Fruit fly (Drosophila melanogaster) whole organism, prepupa: ENCODE measurements around the gene Hel89B.
A peak's percentile ranks its signal among the peaks of the same experiment; 100 is the strongest.

ENCODE experiments used
- Blimp-1 ChIP-seq: fragments of 200-800 bp; sonication (Bioruptor generic); optimal IDR thresholded peaks from 3 replicates; lab custom pipeline; 2017; ENCODE audit warnings: missing biosample characterization, missing genetic modification characterization, mild to moderate bottlenecking, moderate library complexity, missing genetic modification reagents
- CG15336 ChIP-seq: fragments of 200-800 bp; sonication (Bioruptor generic); IDR thresholded peaks from 2 replicates; pipeline ENCODE4 v1.3.6; 2022; ENCODE audit warnings: missing biosample characterization, missing genetic modification characterization
- CG31627 ChIP-seq: fragments of 200-800 bp; sonication (Bioruptor generic); optimal IDR thresholded peaks from 3 replicates; lab custom pipeline; 2016; ENCODE audit warnings: missing biosample characterization, missing genetic modification characterization
- CG6854 ChIP-seq: fragments of 200-800 bp; sonication (Bioruptor generic); optimal IDR thresholded peaks from 2 replicates; lab custom pipeline; 2017; ENCODE audit warnings: missing biosample characterization, mild to moderate bottlenecking, missing genetic modification characterization
- CG7368 ChIP-seq: fragments of 200-800 bp; sonication (Bioruptor generic); optimal IDR thresholded peaks from 3 replicates; lab custom pipeline; 2016; ENCODE audit warnings: missing biosample characterization, missing genetic modification characterization
- CG8119 ChIP-seq: fragments of 200-800 bp; sonication (Bioruptor generic); IDR thresholded peaks from 3 replicates; pipeline ENCODE4 v1.3.6; 2022; ENCODE audit warnings: missing biosample characterization, missing genetic modification characterization
- Hr39 ChIP-seq: fragments of 200-800 bp; sonication (Bioruptor generic); optimal IDR thresholded peaks from 2 replicates; lab custom pipeline; 2016; ENCODE audit warnings: missing biosample characterization, missing genetic modification characterization
- Hr4 ChIP-seq: fragments of 200-800 bp; sonication (Bioruptor generic); optimal IDR thresholded peaks from 3 replicates; lab custom pipeline; 2016; ENCODE audit warnings: missing biosample characterization, missing genetic modification characterization
- OdsH ChIP-seq: fragments of 200-800 bp; sonication (Bioruptor generic); optimal IDR thresholded peaks from 3 replicates; lab custom pipeline; 2016; ENCODE audit warnings: missing biosample characterization, missing genetic modification characterization
- Sox14 ChIP-seq: fragments of 200-800 bp; sonication (Bioruptor generic); optimal IDR thresholded peaks from 3 replicates; lab custom pipeline; 2016; ENCODE audit warnings: missing biosample characterization, missing genetic modification characterization
- achi ChIP-seq: fragments of 200-800 bp; sonication (Bioruptor generic); optimal IDR thresholded peaks from 3 replicates; lab custom pipeline; 2016; ENCODE audit warnings: missing biosample characterization, missing genetic modification characterization
- fkh ChIP-seq: fragments of 200-800 bp; sonication (Bioruptor generic); optimal IDR thresholded peaks from 3 replicates; lab custom pipeline; 2017; ENCODE audit warnings: missing biosample characterization, mild to moderate bottlenecking, missing genetic modification characterization, moderate library complexity
- lz ChIP-seq: fragments of 200-800 bp; sonication (Bioruptor generic); optimal IDR thresholded peaks from 3 replicates; lab custom pipeline; 2016; ENCODE audit warnings: missing biosample characterization, missing genetic modification characterization
- ss ChIP-seq, 2 experiments: fragments of 200-800 bp; sonication (Bioruptor generic); optimal IDR thresholded peaks; 2 replicates in 1 of 2; 3 replicates in 1 of 2; lab custom pipeline; 2017 to 2018; ENCODE audit warnings: mild to moderate bottlenecking in 2 of 2, missing biosample characterization in 2 of 2, missing genetic modification characterization in 2 of 2, moderate library complexity in 1 of 2

DNA sequence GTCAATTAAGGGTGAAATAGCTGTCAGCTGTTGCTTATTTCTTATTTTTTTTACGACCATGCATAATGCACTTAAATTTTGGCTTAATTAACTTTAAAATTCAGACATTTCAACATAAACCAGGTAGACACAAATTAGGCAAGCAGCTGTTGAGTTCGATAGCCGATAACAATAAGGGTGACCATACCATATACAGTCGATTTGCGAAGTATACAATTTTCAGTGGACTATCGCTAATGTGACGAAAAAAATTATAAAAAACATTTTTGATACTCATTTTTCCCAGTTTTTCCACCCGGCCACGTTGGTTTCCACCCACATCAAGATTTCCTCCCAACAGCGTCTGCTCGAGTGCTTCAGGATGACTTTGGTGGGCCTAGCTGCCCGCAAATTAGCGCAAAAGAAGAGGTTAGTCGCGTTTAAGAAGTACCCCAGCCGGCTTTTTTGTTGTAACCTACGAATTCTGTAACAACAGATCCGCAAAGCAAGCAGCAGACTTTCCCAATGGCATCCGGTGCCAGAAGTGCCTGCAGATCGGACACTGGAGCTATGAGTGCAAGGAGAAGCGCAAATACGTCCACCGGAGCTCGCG, 9.3 kb upstream of the Hel89B start, which contains the start of the genes CG4287 and CG5516:
- TF ChIP-seq CG7368 (GFP tag; lab: Kevin White, UChicago) (no peak), Hr39 (GFP tag; lab: Kevin White, UChicago) (no peak), CG31627 (GFP tag; lab: Kevin White, UChicago) (no peak), fkh (GFP tag; lab: Kevin White, UChicago) (no peak), CG6854 (GFP tag; lab: Kevin White, UChicago) (no peak), ss (GFP tag; optimal IDR thresholded peaks at IDR 0.05; lab: Kevin White, UChicago) (no peak), CG15336 (no peak), Sox14 (GFP tag; lab: Kevin White, UChicago) (no peak), lz (GFP tag; lab: Kevin White, UChicago) (no peak), OdsH (GFP tag; lab: Kevin White, UChicago) (no peak), Blimp-1 (GFP tag; lab: Kevin White, UChicago) (no peak), CG8119 (GFP tag; lab: Robert Waterston, UW) (no peak), achi (no peak), Hr4 (GFP tag; lab: Kevin White, UChicago) (peak; percentile 11)
